Worm (Caenorhabditis elegans): ENCODE results near the gene msp-81.

msp-81 gene

DNA sequence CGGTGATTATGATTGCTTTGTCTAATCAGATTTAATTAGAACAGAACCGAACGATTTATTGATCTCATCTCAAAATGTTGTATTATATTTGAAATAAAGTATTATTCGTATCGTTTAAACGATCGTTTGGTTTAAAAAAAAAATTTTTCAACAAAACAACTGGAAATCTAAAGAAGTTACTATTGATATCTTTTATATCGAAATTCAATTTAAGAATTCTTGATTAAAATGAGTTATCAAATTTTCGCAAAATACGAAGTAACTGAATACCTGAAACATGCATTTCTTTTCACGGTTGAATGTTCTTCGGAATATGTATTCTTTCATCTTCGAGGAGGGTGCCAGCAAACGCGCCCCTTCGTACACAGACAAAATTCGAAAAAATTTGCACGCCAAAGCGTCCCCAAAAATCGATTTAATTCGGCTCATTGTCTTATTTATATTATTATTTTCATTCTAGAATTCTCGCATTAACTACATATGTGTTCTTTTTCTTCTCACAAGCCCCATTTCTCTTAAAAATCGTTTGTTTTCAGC, 21.8 kb upstream of the msp-81 start, which contains the start of gene npp-1:
Gene npp-1, plus strand, starts transcription at position 537 of the 537 bp plus-strand sequence.
- peak; percentile 67 for TF ChIP-seq ceh-39 (tag; optimal IDR thresholded peaks at IDR 0.05)
- no peak for TF ChIP-seq unc-120 (tag; optimal IDR thresholded peaks at IDR 0.05; ENCODE audit: poor library complexity, severe bottlenecking)
- peak; percentile 21 for TF ChIP-seq lsy-2 (tag; optimal IDR thresholded peaks at IDR 0.05)
- TF ChIP-seq mep-1 (tag; optimal IDR thresholded peaks at IDR 0.05), result peak; percentile 64

ce11 chrIV:9855712-9856111, 19.5 kb upstream of the msp-81 start, which contains the start of gene K07F5.12:
Gene K07F5.12, plus strand, starts transcription at chrIV:9856012.
- TF ChIP-seq M03D4.4 (tag; optimal IDR thresholded peaks at IDR 0.05) (no peak), mab-5 (tag; optimal IDR thresholded peaks at IDR 0.05) (no peak), sem-2 (GFP tag; optimal IDR thresholded peaks at IDR 0.05) (no peak), snpc-4 (tag; optimal IDR thresholded peaks at IDR 0.05) (no peak), unc-120 (tag; optimal IDR thresholded peaks at IDR 0.05; ENCODE audit: poor library complexity, severe bottlenecking) (no peak)

ce11 chrIV:9854952-9855351, 18.7 kb upstream of the msp-81 start:
- TF ChIP-seq nhr-237 (tag; optimal IDR thresholded peaks at IDR 0.05) (no peak), ces-1 (GFP tag; optimal IDR thresholded peaks at IDR 0.05) (no peak), M03D4.4 (tag; optimal IDR thresholded peaks at IDR 0.05) (no peak), sem-2 (GFP tag; optimal IDR thresholded peaks at IDR 0.05) (no peak), nhr-12 (tag; optimal IDR thresholded peaks at IDR 0.05) (no peak), mab-5 (tag; optimal IDR thresholded peaks at IDR 0.05) (no peak), ceh-43 (GFP tag; optimal IDR thresholded peaks at IDR 0.05) (no peak), nhr-2 (tag; optimal IDR thresholded peaks at IDR 0.05) (no peak), ham-2 (GFP tag; optimal IDR thresholded peaks at IDR 0.05) (no peak), blmp-1 (tag; optimal IDR thresholded peaks at IDR 0.05) (no peak), ceh-39 (tag; optimal IDR thresholded peaks at IDR 0.05) (no peak), mep-1 (tag; optimal IDR thresholded peaks at IDR 0.05) (no peak), cnd-1 (tag; optimal IDR thresholded peaks at IDR 0.05) (no peak), unc-62 (GFP tag; optimal IDR thresholded peaks at IDR 0.05) (no peak), unc-120 (tag; optimal IDR thresholded peaks at IDR 0.05; ENCODE audit: poor library complexity, severe bottlenecking) (no peak), sptf-1 (tag; optimal IDR thresholded peaks at IDR 0.05) (no peak), elt-3 (tag; optimal IDR thresholded peaks at IDR 0.05) (no peak)

DNA sequence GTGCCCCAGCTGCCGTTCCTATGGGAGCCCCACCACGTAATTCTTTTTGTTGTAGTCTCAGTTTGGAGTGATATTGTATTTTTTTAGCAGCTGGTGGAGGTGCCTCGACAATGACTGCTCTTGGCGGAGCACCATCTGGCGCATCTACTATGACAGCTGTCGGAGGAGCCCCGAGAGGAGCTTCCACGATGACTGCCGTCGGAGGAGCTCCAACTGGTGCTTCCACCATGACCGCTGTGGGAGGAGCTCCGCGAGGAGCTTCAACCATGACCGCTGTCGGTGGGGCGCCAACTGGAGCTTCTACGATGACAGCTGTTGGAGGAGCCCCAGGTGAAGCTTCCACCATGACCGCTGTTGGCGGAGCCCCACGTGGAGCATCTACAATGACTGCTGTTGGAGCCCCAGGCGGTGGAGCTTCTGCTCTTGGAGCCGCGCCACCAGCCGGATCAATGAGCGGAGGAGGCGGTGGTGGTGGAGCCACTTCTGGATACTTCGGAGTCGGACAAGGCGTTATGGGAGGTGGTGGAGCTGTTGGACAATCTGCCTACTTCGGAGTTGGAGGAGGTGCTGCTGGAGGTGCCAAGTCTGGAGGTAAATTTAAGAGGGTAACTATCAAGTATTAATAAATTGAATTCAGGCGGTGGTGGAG, 16.7 kb upstream of the msp-81 start:
- peak; percentile 62 for TF ChIP-seq lin-32 (GFP tag; optimal IDR thresholded peaks at IDR 0.05)
- no peak for TF ChIP-seq sem-2 (GFP tag; optimal IDR thresholded peaks at IDR 0.05)

DNA sequence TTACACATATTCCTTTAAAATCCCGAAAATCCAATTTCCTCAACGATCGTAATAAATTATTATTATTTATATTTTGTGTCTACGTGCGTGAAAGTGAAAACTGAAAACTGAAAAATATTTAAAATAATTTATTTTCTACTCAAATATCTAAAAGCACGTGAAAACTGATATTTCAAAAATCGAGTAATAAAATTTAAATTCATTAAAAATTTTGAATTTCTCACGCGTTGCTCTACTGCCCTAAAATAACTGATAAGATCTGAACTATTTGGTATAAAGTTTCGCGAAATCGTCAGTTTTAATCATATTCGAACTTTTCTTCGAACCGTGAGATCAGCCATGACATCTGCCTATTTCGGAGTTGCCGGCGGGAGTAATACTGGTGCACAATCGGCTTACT, 16.0 kb upstream of the msp-81 start, which contains the start of gene ssq-1:
Gene ssq-1, plus strand, starts transcription at position 301 of the 400 bp plus-strand sequence.
- TF ChIP-seq sem-2 (GFP tag; optimal IDR thresholded peaks at IDR 0.05) (no peak), M03D4.4 (tag; optimal IDR thresholded peaks at IDR 0.05) (no peak), drap-1 (GFP tag; optimal IDR thresholded peaks at IDR 0.05) (no peak), ceh-83 (GFP tag; optimal IDR thresholded peaks at IDR 0.05) (no peak), unc-62 (GFP tag; optimal IDR thresholded peaks at IDR 0.05) (no peak), nhr-28 (tag; optimal IDR thresholded peaks at IDR 0.05) (no peak), flh-1 (GFP tag; optimal IDR thresholded peaks at IDR 0.05) (no peak)

ce11 chrIV:9850931-9851330, 14.7 kb upstream of the msp-81 start, which contains the start of gene ssp-10:
Gene ssp-10, minus strand, starts transcription at chrIV:9851031.
- TF ChIP-seq unc-39 (tag; optimal IDR thresholded peaks at IDR 0.05) (no peak), lin-32 (GFP tag; optimal IDR thresholded peaks at IDR 0.05) (no peak), elt-3 (tag; optimal IDR thresholded peaks at IDR 0.05) (no peak), tbx-8 (GFP tag; optimal IDR thresholded peaks at IDR 0.05) (no peak), elt-1 (tag; optimal IDR thresholded peaks at IDR 0.05; ENCODE audit: borderline replicate concordance, insufficient read depth) (no peak), mab-5 (tag; optimal IDR thresholded peaks at IDR 0.05) (no peak), M03D4.4 (tag; optimal IDR thresholded peaks at IDR 0.05) (no peak), nhr-237 (tag; optimal IDR thresholded peaks at IDR 0.05) (no peak)
